Fruit fly (Drosophila melanogaster): ENCODE results near the gene pum.

The pum gene

DNA sequence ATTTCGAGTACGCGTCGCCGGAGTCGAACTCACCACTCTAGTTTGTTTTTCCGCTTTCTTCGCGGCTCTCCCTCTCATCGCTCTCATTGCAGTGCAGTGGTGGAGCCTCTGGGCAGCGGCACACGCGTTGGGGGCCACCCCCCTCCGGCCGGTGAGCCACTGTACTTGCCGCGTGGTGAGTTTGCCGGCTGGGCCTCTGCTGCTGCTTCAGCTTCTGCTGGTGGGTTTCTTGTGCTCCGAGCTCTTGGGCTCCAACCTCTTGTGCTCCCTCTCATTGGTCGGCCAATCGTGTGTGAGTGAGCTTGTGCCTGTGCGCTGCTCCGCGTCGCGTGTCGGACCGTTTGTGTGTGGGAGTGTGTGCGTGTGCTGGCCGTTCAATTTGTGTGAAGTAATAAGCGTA is 184.5 kb downstream of the pum start (continued):
- TF ChIP-seq prd (optimal IDR thresholded peaks at IDR 0.05) (no peak), prd (GFP tag; IDR thresholded peaks at IDR 0.05) (no peak), lab (GFP tag; optimal IDR thresholded peaks at IDR 0.05) (peak; percentile 89), CG6854 (GFP tag; optimal IDR thresholded peaks at IDR 0.05) (peak; percentile 71), CG8281 (tag; optimal IDR thresholded peaks at IDR 0.05) (no peak), CG15601 (tag; optimal IDR thresholded peaks at IDR 0.05) (no peak), Atf6 (GFP tag; IDR thresholded peaks at IDR 0.05) (no peak), Hr3 (GFP tag; optimal IDR thresholded peaks at IDR 0.05) (no peak), CG10321 (GFP tag; IDR thresholded peaks at IDR 0.05) (no peak), emc (GFP tag; optimal IDR thresholded peaks at IDR 0.05) (no peak), disco-r (GFP tag; optimal IDR thresholded peaks at IDR 0.05) (no peak), sqz (GFP tag; optimal IDR thresholded peaks at IDR 0.05) (no peak), mam (GFP tag; optimal IDR thresholded peaks at IDR 0.05) (peak; percentile 74), aop (GFP tag; IDR thresholded peaks at IDR 0.05) (no peak), pum (GFP tag; optimal IDR thresholded peaks at IDR 0.05) (no peak), H15 (GFP tag; IDR thresholded peaks at IDR 0.05) (no peak), CG6765 (GFP tag; optimal IDR thresholded peaks at IDR 0.05) (no peak), Ptx1 (GFP tag; IDR thresholded peaks at IDR 0.05) (no peak), MESR4 (GFP tag; optimal IDR thresholded peaks at IDR 0.05) (no peak), sr (GFP tag; IDR thresholded peaks at IDR 0.05) (no peak), CG14965 (GFP tag; optimal IDR thresholded peaks at IDR 0.05; ENCODE audit: borderline replicate concordance) (no peak), gro (GFP tag; optimal IDR thresholded peaks at IDR 0.05) (peak; percentile 73), CG31224 (GFP tag; IDR thresholded peaks at IDR 0.05) (no peak), Gug (GFP tag; IDR thresholded peaks at IDR 0.05) (peak; percentile 89), CG2129 (GFP tag; IDR thresholded peaks at IDR 0.05; ENCODE audit: partially characterized antibody) (no peak), lola (GFP tag; optimal IDR thresholded peaks at IDR 0.05) (no peak), z (GFP tag; IDR thresholded peaks at IDR 0.05) (no peak), CG13123 (GFP tag; optimal IDR thresholded peaks at IDR 0.05) (no peak), hkb (optimal IDR thresholded peaks at IDR 0.05) (no peak), hkb (GFP tag; IDR thresholded peaks at IDR 0.05) (no peak), Optix (GFP tag; IDR thresholded peaks at IDR 0.05) (no peak), nerfin-2 (GFP tag; IDR thresholded peaks at IDR 0.05; ENCODE audit: partially characterized antibody) (no peak), Bgb (GFP tag; IDR thresholded peaks at IDR 0.05; ENCODE audit: partially characterized antibody) (no peak), zf30C (GFP tag; optimal IDR thresholded peaks at IDR 0.05) (peak; percentile 46), Hmx (GFP tag; optimal IDR thresholded peaks at IDR 0.05) (no peak), run (tag; optimal IDR thresholded peaks at IDR 0.05) (no peak), eyg (GFP tag; optimal IDR thresholded peaks at IDR 0.05) (peak; percentile 46), CG4404 (GFP tag; IDR thresholded peaks at IDR 0.05) (no peak), CG1529 (GFP tag; optimal IDR thresholded peaks at IDR 0.05) (no peak), CHES-1-like (GFP tag; optimal IDR thresholded peaks at IDR 0.05) (peak; percentile 64), Elba2 (GFP tag; optimal IDR thresholded peaks at IDR 0.05) (no peak), kay (GFP tag; optimal IDR thresholded peaks at IDR 0.05) (peak; percentile 82), stwl (tag; optimal IDR thresholded peaks at IDR 0.05) (no peak), CG15479 (GFP tag; optimal IDR thresholded peaks at IDR 0.05) (no peak), unc-4 (GFP tag; IDR thresholded peaks at IDR 0.05; ENCODE audit: partially characterized antibody) (no peak), Lhr (GFP tag; optimal IDR thresholded peaks at IDR 0.05) (no peak), Fer3 (tag; optimal IDR thresholded peaks at IDR 0.05) (peak; percentile 52), CG11696 (GFP tag; IDR thresholded peaks at IDR 0.05) (no peak), CG18011 (GFP tag; optimal IDR thresholded peaks at IDR 0.05) (peak; percentile 1), ftz-f1 (GFP tag; optimal IDR thresholded peaks at IDR 0.05) (peak; percentile 84), dysf (GFP tag; IDR thresholded peaks at IDR 0.05) (no peak), sna (GFP tag; IDR thresholded peaks at IDR 0.05; ENCODE audit: partially characterized antibody) (no peak)
